Fruit fly (Drosophila melanogaster): ENCODE data around the gene Hmr.

The Hmr gene

dm6 chrX:10580459-10581103 is 15.1 kb downstream of the Hmr start:
- no peak for TF ChIP-seq usp (GFP tag; optimal IDR thresholded peaks at IDR 0.05)
- TF ChIP-seq CG8478 (optimal IDR thresholded peaks at IDR 0.05): no peak
- no peak for TF ChIP-seq EcR (GFP tag; optimal IDR thresholded peaks at IDR 0.05)
- TF ChIP-seq psq (optimal IDR thresholded peaks at IDR 0.05): no peak
- TF ChIP-seq pan (optimal IDR thresholded peaks at IDR 0.05): no peak
- TF ChIP-seq Dll (optimal IDR thresholded peaks at IDR 0.05): no peak

dm6 chrX:10579569-10579968 is 16.1 kb downstream of the Hmr start:
- no peak for TF ChIP-seq CG8478 (optimal IDR thresholded peaks at IDR 0.05)
- no peak for TF ChIP-seq Dll (optimal IDR thresholded peaks at IDR 0.05)
- TF ChIP-seq pan (optimal IDR thresholded peaks at IDR 0.05): no peak
- TF ChIP-seq psq (optimal IDR thresholded peaks at IDR 0.05): no peak
- no peak for TF ChIP-seq usp (GFP tag; optimal IDR thresholded peaks at IDR 0.05)
- TF ChIP-seq EcR (GFP tag; optimal IDR thresholded peaks at IDR 0.05): no peak

- no peak for TF ChIP-seq psq (optimal IDR thresholded peaks at IDR 0.05)
- TF ChIP-seq CG8478 (optimal IDR thresholded peaks at IDR 0.05): no peak
- TF ChIP-seq pan (optimal IDR thresholded peaks at IDR 0.05): no peak
- TF ChIP-seq EcR (GFP tag; optimal IDR thresholded peaks at IDR 0.05): no peak
- no peak for TF ChIP-seq Dll (optimal IDR thresholded peaks at IDR 0.05)
- no peak for TF ChIP-seq usp (GFP tag; optimal IDR thresholded peaks at IDR 0.05)
Measured at dm6 chrX:10577773-10578172, 17.9 kb downstream of the Hmr start.

- TF ChIP-seq CG8478 (optimal IDR thresholded peaks at IDR 0.05): no peak
- no peak for TF ChIP-seq pan (optimal IDR thresholded peaks at IDR 0.05)
- TF ChIP-seq Dll (optimal IDR thresholded peaks at IDR 0.05): no peak
Measured at dm6 chrX:10576993-10577392, 18.7 kb downstream of the Hmr start.

- TF ChIP-seq usp (GFP tag; optimal IDR thresholded peaks at IDR 0.05) (no peak), Dll (optimal IDR thresholded peaks at IDR 0.05) (no peak), psq (optimal IDR thresholded peaks at IDR 0.05) (no peak), CG8478 (optimal IDR thresholded peaks at IDR 0.05) (no peak), pan (optimal IDR thresholded peaks at IDR 0.05) (no peak), EcR (GFP tag; optimal IDR thresholded peaks at IDR 0.05) (no peak)
Measured at dm6 chrX:10573554-10573953, 22.1 kb downstream of the Hmr start.

dm6 chrX:10570142-10570756 is 25.4 kb downstream of the Hmr start:
- no peak for TF ChIP-seq EcR (GFP tag; optimal IDR thresholded peaks at IDR 0.05)
- TF ChIP-seq psq (optimal IDR thresholded peaks at IDR 0.05): no peak
- no peak for TF ChIP-seq Dll (optimal IDR thresholded peaks at IDR 0.05)
- no peak for TF ChIP-seq pan (optimal IDR thresholded peaks at IDR 0.05)
- no peak for TF ChIP-seq CG8478 (optimal IDR thresholded peaks at IDR 0.05)
- no peak for TF ChIP-seq usp (GFP tag; optimal IDR thresholded peaks at IDR 0.05)

dm6 chrX:10566491-10566890 is 29.2 kb downstream of the Hmr start, which contains the start of gene CG15296:
CG15296 (minus strand) TSS chrX:10566591.
- TF ChIP-seq Dll (optimal IDR thresholded peaks at IDR 0.05) (no peak), usp (GFP tag; optimal IDR thresholded peaks at IDR 0.05) (no peak), psq (optimal IDR thresholded peaks at IDR 0.05) (no peak), CG8478 (optimal IDR thresholded peaks at IDR 0.05) (no peak), pan (optimal IDR thresholded peaks at IDR 0.05) (no peak), EcR (GFP tag; optimal IDR thresholded peaks at IDR 0.05) (no peak)

dm6 chrX:10564145-10564544 is 31.5 kb downstream of the Hmr start:
- TF ChIP-seq pan (optimal IDR thresholded peaks at IDR 0.05): no peak
- no peak for TF ChIP-seq Dll (optimal IDR thresholded peaks at IDR 0.05)
- TF ChIP-seq psq (optimal IDR thresholded peaks at IDR 0.05): no peak
- no peak for TF ChIP-seq CG8478 (optimal IDR thresholded peaks at IDR 0.05)
- no peak for TF ChIP-seq usp (GFP tag; optimal IDR thresholded peaks at IDR 0.05)

- TF ChIP-seq pan (optimal IDR thresholded peaks at IDR 0.05): no peak
- no peak for TF ChIP-seq psq (optimal IDR thresholded peaks at IDR 0.05)
- no peak for TF ChIP-seq CG8478 (optimal IDR thresholded peaks at IDR 0.05)
- no peak for TF ChIP-seq EcR (GFP tag; optimal IDR thresholded peaks at IDR 0.05)
- no peak for TF ChIP-seq Dll (optimal IDR thresholded peaks at IDR 0.05)
- TF ChIP-seq usp (GFP tag; optimal IDR thresholded peaks at IDR 0.05): no peak
Measured at dm6 chrX:10561433-10561832, 34.2 kb downstream of the Hmr start.

- TF ChIP-seq Dll (optimal IDR thresholded peaks at IDR 0.05): no peak
- no peak for TF ChIP-seq EcR (GFP tag; optimal IDR thresholded peaks at IDR 0.05)
- no peak for TF ChIP-seq CG8478 (optimal IDR thresholded peaks at IDR 0.05)
- TF ChIP-seq pan (optimal IDR thresholded peaks at IDR 0.05): no peak
- no peak for TF ChIP-seq usp (GFP tag; optimal IDR thresholded peaks at IDR 0.05)
- no peak for TF ChIP-seq psq (optimal IDR thresholded peaks at IDR 0.05)
Measured at dm6 chrX:10558060-10558459, 37.6 kb downstream of the Hmr start.

dm6 chrX:10557432-10557831 is 38.2 kb downstream of the Hmr start:
- TF ChIP-seq Dll (optimal IDR thresholded peaks at IDR 0.05): no peak
- no peak for TF ChIP-seq usp (GFP tag; optimal IDR thresholded peaks at IDR 0.05)
- TF ChIP-seq pan (optimal IDR thresholded peaks at IDR 0.05): no peak
- no peak for TF ChIP-seq psq (optimal IDR thresholded peaks at IDR 0.05)
- TF ChIP-seq CG8478 (optimal IDR thresholded peaks at IDR 0.05): no peak
- no peak for TF ChIP-seq EcR (GFP tag; optimal IDR thresholded peaks at IDR 0.05)

dm6 chrX:10549050-10549449 is 46.6 kb downstream of the Hmr start:
- TF ChIP-seq Dll (optimal IDR thresholded peaks at IDR 0.05) (no peak), usp (GFP tag; optimal IDR thresholded peaks at IDR 0.05) (no peak)

dm6 chrX:10547857-10548135 is 47.9 kb downstream of the Hmr start:
- TF ChIP-seq EcR (GFP tag; optimal IDR thresholded peaks at IDR 0.05) (no peak), Dll (optimal IDR thresholded peaks at IDR 0.05) (no peak), psq (optimal IDR thresholded peaks at IDR 0.05) (no peak), usp (GFP tag; optimal IDR thresholded peaks at IDR 0.05) (no peak), CG8478 (optimal IDR thresholded peaks at IDR 0.05) (no peak), pan (optimal IDR thresholded peaks at IDR 0.05) (no peak)
